Fruit fly (Drosophila melanogaster) whole organism, embryonic: Measurements from ENCODE around the gene spel1.
A peak's percentile ranks its signal among the peaks of the same experiment; 100 is the strongest.

Experiments used
- Aef1 ChIP-seq: fragments of 200-800 bp; sonication (Bioruptor generic); IDR thresholded peaks from 3 replicates; pipeline ENCODE4 v1.3.6; 2022; ENCODE audit warnings: missing biosample characterization, missing genetic modification characterization
- Atf3 ChIP-seq: fragments of 200-800 bp; sonication (Bioruptor generic); optimal IDR thresholded peaks from 3 replicates; lab custom pipeline; 2016; ENCODE audit warnings: missing biosample characterization, missing genetic modification characterization
- BEAF-32 ChIP-seq: fragments of 200-800 bp; sonication (Bioruptor generic); optimal IDR thresholded peaks from 3 replicates; lab custom pipeline; 2017; ENCODE audit warnings: missing biosample characterization, missing genetic modification characterization, mild to moderate bottlenecking, moderate library complexity, missing genetic modification reagents
- Bgb ChIP-seq: fragments of 200-800 bp; sonication (Bioruptor generic); IDR thresholded peaks from 2 replicates; pipeline ENCODE4 v1.3.6; 2022; ENCODE audit warnings: missing biosample characterization, missing genetic modification characterization; ENCODE audit not compliant: partially characterized antibody
- CG12236 ChIP-seq: fragments of 200-800 bp; sonication (Bioruptor generic); optimal IDR thresholded peaks from 2 replicates; lab custom pipeline; 2016; ENCODE audit warnings: missing biosample characterization, missing genetic modification characterization
- CG12299 ChIP-seq: fragments of 200-800 bp; sonication (Bioruptor generic); optimal IDR thresholded peaks from 2 replicates; lab custom pipeline; 2018; ENCODE audit warnings: missing biosample characterization, mild to moderate bottlenecking, missing genetic modification characterization
- CG12659 ChIP-seq: fragments of 200-800 bp; sonication (Bioruptor generic); optimal IDR thresholded peaks from 3 replicates; lab custom pipeline; 2017; ENCODE audit warnings: mild to moderate bottlenecking, missing biosample characterization, missing genetic modification reagents, missing genetic modification characterization
- CG13296 ChIP-seq: fragments of 200-800 bp; sonication (Bioruptor generic); optimal IDR thresholded peaks from 3 replicates; lab custom pipeline; 2018; ENCODE audit warnings: missing biosample characterization, mild to moderate bottlenecking, missing genetic modification characterization
- CG18011 ChIP-seq: fragments of 200-800 bp; sonication (Bioruptor generic); optimal IDR thresholded peaks from 2 replicates; lab custom pipeline; 2017; ENCODE audit warnings: missing biosample characterization, missing genetic modification characterization, mild to moderate bottlenecking, moderate library complexity, missing genotype
- CG18262 ChIP-seq: fragments of 200-800 bp; optimal IDR thresholded peaks from 3 replicates; lab custom pipeline; 2019; ENCODE audit warnings: missing biosample characterization, mild to moderate bottlenecking, missing genetic modification characterization, moderate library complexity
- CG18599 ChIP-seq: fragments of 200-800 bp; sonication (Bioruptor generic); optimal IDR thresholded peaks from 3 replicates; lab custom pipeline; 2017; ENCODE audit warnings: missing biosample characterization, missing genetic modification characterization, mild to moderate bottlenecking, moderate library complexity, missing genetic modification reagents
- CG34224 ChIP-seq: fragments of 200-800 bp; sonication (Bioruptor generic); IDR thresholded peaks from 3 replicates; pipeline ENCODE4 v1.3.6; 2022; ENCODE audit warnings: missing biosample characterization, missing genetic modification characterization; ENCODE audit not compliant: partially characterized antibody
- CG34376 ChIP-seq: fragments of 200-800 bp; sonication (Bioruptor generic); optimal IDR thresholded peaks from 2 replicates; lab custom pipeline; 2018; ENCODE audit warnings: missing biosample characterization, mild to moderate bottlenecking, missing genetic modification characterization
- CG34422 ChIP-seq: fragments of 200-800 bp; sonication (Bioruptor generic); IDR thresholded peaks from 3 replicates; pipeline ENCODE4 v1.3.6; 2022; ENCODE audit warnings: missing biosample characterization, missing genetic modification characterization
- CG7786 ChIP-seq: fragments of 200-800 bp; sonication (Bioruptor generic); optimal IDR thresholded peaks from 2 replicates; lab custom pipeline; 2016; ENCODE audit warnings: missing biosample characterization, missing genetic modification characterization
- CG9797 ChIP-seq: fragments of 200-800 bp; sonication (Bioruptor generic); optimal IDR thresholded peaks from 3 replicates; lab custom pipeline; 2018; ENCODE audit warnings: missing biosample characterization, mild to moderate bottlenecking, missing genetic modification characterization
- Dll ChIP-seq: fragments of 200-800 bp; sonication (Bioruptor generic); IDR thresholded peaks from 4 replicates; pipeline ENCODE4 v1.3.6; 2022; ENCODE audit warnings: missing biosample characterization, missing genetic modification characterization; ENCODE audit not compliant: partially characterized antibody
- Dp ChIP-seq: fragments of 200-800 bp; sonication (Bioruptor generic); optimal IDR thresholded peaks from 2 replicates; lab custom pipeline; 2018; ENCODE audit warnings: missing biosample characterization, mild to moderate bottlenecking, missing genetic modification characterization, moderate library complexity
- Drgx ChIP-seq: fragments of 200-800 bp; sonication (Bioruptor generic); IDR thresholded peaks from 2 replicates; pipeline ENCODE4 v1.3.6; 2022; ENCODE audit warnings: missing biosample characterization, missing genetic modification characterization
- E2f2 ChIP-seq: fragments of 200-800 bp; sonication (Bioruptor generic); IDR thresholded peaks from 2 replicates; pipeline ENCODE4 v1.3.6; 2022; ENCODE audit warnings: missing biosample characterization, missing genetic modification characterization
- Eip74EF ChIP-seq, 2 experiments: fragments of 200-800 bp in 1 of 2; fragments of >200 bp in 1 of 2; sonication (Bioruptor generic) in 1 of 2; optimal IDR thresholded peaks; 2 replicates each; lab custom pipeline; 2017 to 2019; ENCODE audit warnings: missing biosample characterization in 2 of 2, missing genetic modification characterization in 2 of 2, mild to moderate bottlenecking in 1 of 2, moderate library complexity in 1 of 2
- Hr78 ChIP-seq, 2 experiments: fragments of 200-800 bp in 1 of 2; fragments of >200 bp in 1 of 2; sonication (Bioruptor generic) in 1 of 2; optimal IDR thresholded peaks; 2 replicates each; lab custom pipeline; 2017 to 2019; ENCODE audit warnings: missing biosample characterization in 2 of 2, missing genetic modification characterization in 2 of 2, mild to moderate bottlenecking in 1 of 2, moderate library complexity in 1 of 2
- Jarid2 ChIP-seq: fragments of 200-800 bp; sonication (Bioruptor generic); optimal IDR thresholded peaks from 3 replicates; lab custom pipeline; 2017; ENCODE audit warnings: mild to moderate bottlenecking, missing biosample characterization, missing genetic modification reagents, missing genetic modification characterization
- MESR4 ChIP-seq: fragments of 200-800 bp; sonication (Bioruptor generic); optimal IDR thresholded peaks from 2 replicates; lab custom pipeline; 2018; ENCODE audit warnings: missing biosample characterization, mild to moderate bottlenecking, missing genetic modification characterization, moderate library complexity
- Pdp1 ChIP-seq, 2 experiments: fragments of 200-800 bp; sonication (Bioruptor generic); optimal IDR thresholded peaks; 3 replicates each; lab custom pipeline; 2016; ENCODE audit warnings: missing biosample characterization in 2 of 2, missing genetic modification characterization in 2 of 2, mild to moderate bottlenecking in 1 of 2, moderate library complexity in 1 of 2
- abd-A ChIP-seq: fragments of 200-800 bp; sonication (Bioruptor generic); optimal IDR thresholded peaks from 3 replicates; lab custom pipeline; 2019; ENCODE audit warnings: missing biosample characterization, mild to moderate bottlenecking, missing genetic modification characterization, moderate library complexity
- amos ChIP-seq: fragments of 200-800 bp; sonication (Bioruptor generic); IDR thresholded peaks from 2 replicates; pipeline ENCODE4 v1.3.6; 2022; ENCODE audit warnings: missing biosample characterization, missing genetic modification characterization; ENCODE audit not compliant: partially characterized antibody
- bbx ChIP-seq: fragments of 200-800 bp; sonication (Bioruptor generic); IDR thresholded peaks from 2 replicates; pipeline ENCODE4 v1.3.6; 2022; ENCODE audit warnings: missing biosample characterization, missing genetic modification characterization; ENCODE audit not compliant: partially characterized antibody
- croc ChIP-seq: fragments of 200-800 bp; sonication (Bioruptor generic); conservative IDR thresholded peaks from 3 replicates; pipeline ENCODE4 v1.3.6; 2022; ENCODE audit warnings: missing biosample characterization, missing genetic modification characterization
- disco-r ChIP-seq: fragments of 200-800 bp; sonication (Bioruptor generic); optimal IDR thresholded peaks from 2 replicates; lab custom pipeline; 2016; ENCODE audit warnings: missing biosample characterization, missing genetic modification characterization
- dmrt99B ChIP-seq: fragments of 200-800 bp; sonication (Bioruptor generic); optimal IDR thresholded peaks from 2 replicates; lab custom pipeline; 2018; ENCODE audit warnings: missing biosample characterization, mild to moderate bottlenecking, missing genetic modification characterization, moderate library complexity
- exex ChIP-seq: fragments of 200-800 bp; sonication (Bioruptor generic); optimal IDR thresholded peaks from 4 replicates; lab custom pipeline; 2018; ENCODE audit warnings: missing biosample characterization, mild to moderate bottlenecking, missing genetic modification characterization, moderate library complexity
- grn ChIP-seq: fragments of 200-800 bp; sonication (Bioruptor generic); optimal IDR thresholded peaks from 3 replicates; lab custom pipeline; 2017; ENCODE audit warnings: missing biosample characterization, missing genetic modification characterization
- ind ChIP-seq: fragments of 200-800 bp; sonication (Bioruptor generic); optimal IDR thresholded peaks from 3 replicates; lab custom pipeline; 2016; ENCODE audit warnings: missing biosample characterization, missing genetic modification characterization
- jing ChIP-seq: fragments of 200-800 bp; sonication (Bioruptor generic); optimal IDR thresholded peaks from 2 replicates; lab custom pipeline; 2018; ENCODE audit warnings: missing biosample characterization, mild to moderate bottlenecking, missing genetic modification characterization
- mirr ChIP-seq: fragments of 200-800 bp; sonication (Bioruptor generic); optimal IDR thresholded peaks from 3 replicates; lab custom pipeline; 2018; ENCODE audit warnings: missing biosample characterization, mild to moderate bottlenecking, missing genetic modification characterization
- onecut ChIP-seq: fragments of 200-800 bp; sonication (Bioruptor generic); IDR thresholded peaks from 2 replicates; pipeline ENCODE4 v1.3.6; 2022; ENCODE audit warnings: missing biosample characterization, missing genetic modification characterization
- pho ChIP-seq: fragments of 200-800 bp; sonication (Bioruptor generic); optimal IDR thresholded peaks from 2 replicates; lab custom pipeline; 2016; ENCODE audit warnings: missing biosample characterization, missing genetic modification characterization
- psq ChIP-seq: fragments of 200-800 bp; sonication (Bioruptor generic); optimal IDR thresholded peaks from 2 replicates; lab custom pipeline; 2017; ENCODE audit warnings: missing biosample characterization, missing genetic modification characterization
- run ChIP-seq: fragments of 200-800 bp; sonication (Bioruptor generic); optimal IDR thresholded peaks from 3 replicates; lab custom pipeline; 2018; ENCODE audit warnings: missing biosample characterization, mild to moderate bottlenecking, missing genetic modification characterization
- sd ChIP-seq: fragments of 200-800 bp; sonication (Bioruptor generic); optimal IDR thresholded peaks from 3 replicates; lab custom pipeline; 2018; ENCODE audit warnings: missing biosample characterization, mild to moderate bottlenecking, missing genetic modification characterization, moderate library complexity
- sens ChIP-seq: fragments of 200-800 bp; sonication (Bioruptor generic); peaks from one replicate; lab custom pipeline; 2016; ENCODE audit warnings: missing biosample characterization, missing genetic modification characterization
- stwl ChIP-seq: fragments of 200-800 bp; sonication (Bioruptor generic); optimal IDR thresholded peaks from 3 replicates; lab custom pipeline; 2018; ENCODE audit warnings: missing biosample characterization, mild to moderate bottlenecking, missing genetic modification characterization, moderate library complexity
- tin ChIP-seq: fragments of 200-800 bp; sonication (Bioruptor generic); optimal IDR thresholded peaks from 3 replicates; lab custom pipeline; 2016; ENCODE audit warnings: missing biosample characterization, missing genetic modification characterization
- tio ChIP-seq: fragments of 200-800 bp; sonication (Bioruptor generic); optimal IDR thresholded peaks from 2 replicates; lab custom pipeline; 2017; ENCODE audit warnings: missing biosample characterization, missing genetic modification characterization, inconsistent platforms

spel1 gene

DNA sequence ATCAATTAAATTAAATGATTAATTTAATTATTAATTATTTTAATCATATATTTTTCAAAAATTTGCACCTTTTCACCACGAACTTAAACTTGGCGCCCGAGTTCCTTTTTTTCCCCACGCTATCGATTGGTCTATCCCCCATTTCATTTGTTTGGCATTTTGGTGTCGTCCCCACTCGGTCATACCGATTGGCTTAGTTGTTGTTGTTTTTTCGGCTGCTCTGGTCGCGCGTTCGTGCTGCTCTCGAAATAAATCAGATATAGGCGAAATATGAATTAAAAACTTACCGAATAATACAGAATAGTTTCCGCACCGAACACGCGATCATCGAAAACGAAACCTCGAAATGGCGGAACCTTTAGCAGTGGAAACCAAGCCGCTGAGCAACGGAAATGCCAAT, 27.9 kb upstream of the spel1 start, which contains the start of gene CG33090 (continued):
- TF ChIP-seq CG13296 (GFP tag; lab: Kevin White, UChicago): no peak
- no peak for TF ChIP-seq CG34376 (GFP tag; lab: Kevin White, UChicago)
- TF ChIP-seq sens: peak; percentile 32
- peak; percentile 30; the same call in 1 of the 2 replicates for TF ChIP-seq bbx (GFP tag; lab: Robert Waterston, UW)
- peak; percentile 43; the same call in 1 of the 2 replicates for TF ChIP-seq Bgb (GFP tag; lab: Robert Waterston, UW)
- TF ChIP-seq Drgx (GFP tag; lab: Robert Waterston, UW): no peak
- TF ChIP-seq Jarid2 (GFP tag; lab: Kevin White, UChicago): peak; percentile 84
- TF ChIP-seq Eip74EF (GFP tag; optimal IDR thresholded peaks at IDR 0.05; lab: Kevin White, UChicago): no peak
- 0 out of 4 replicates have a peak, but pooled peaks have one; percentile 29 for TF ChIP-seq Dll
- TF ChIP-seq CG7786 (GFP tag; lab: Kevin White, UChicago): no peak
- TF ChIP-seq run: no peak
- TF ChIP-seq CG12299 (tag; lab: Kevin White, UChicago): no peak
- TF ChIP-seq tio (GFP tag; lab: Kevin White, UChicago): no peak
- no peak for TF ChIP-seq CG18599 (GFP tag; lab: Kevin White, UChicago)
- TF ChIP-seq jing (GFP tag; lab: Kevin White, UChicago): no peak
- TF ChIP-seq CG12659 (GFP tag; lab: Kevin White, UChicago): no peak
- TF ChIP-seq BEAF-32 (GFP tag; lab: Kevin White, UChicago): peak; percentile 35
- peak; percentile 27; the same call in 1 of the 2 replicates for TF ChIP-seq amos (GFP tag; lab: Robert Waterston, UW)
- TF ChIP-seq onecut (GFP tag; lab: Robert Waterston, UW): peak; percentile 44
- TF ChIP-seq CG18262: no peak
- peak; percentile 49 for TF ChIP-seq CG9797
- peak; percentile 94 for TF ChIP-seq E2f2
- no peak for TF ChIP-seq abd-A
- TF ChIP-seq CG34422: peak; percentile 44; the same call in 1 of the 3 replicates
- peak; percentile 46 for TF ChIP-seq stwl
- no peak for TF ChIP-seq mirr
- TF ChIP-seq tin (GFP tag; lab: Kevin White, UChicago): no peak
- TF ChIP-seq MESR4 (GFP tag; lab: Kevin White, UChicago): peak; percentile 8
- peak; percentile 89 for TF ChIP-seq Dp
- no peak for TF ChIP-seq CG18011 (GFP tag; lab: Kevin White, UChicago)
- no peak for TF ChIP-seq CG12236 (GFP tag; lab: Kevin White, UChicago)
- no peak for TF ChIP-seq Atf3 (GFP tag; lab: Kevin White, UChicago)
- TF ChIP-seq disco-r (GFP tag; lab: Kevin White, UChicago): no peak
- TF ChIP-seq ind (GFP tag; lab: Kevin White, UChicago): no peak
- peak; percentile 26; the same call in 1 of the 3 replicates for TF ChIP-seq CG34224 (GFP tag; lab: Robert Waterston, UW)
- peak; percentile 35; the same call in 1 of the 3 replicates for TF ChIP-seq Aef1 (GFP tag; lab: Robert Waterston, UW)
- no peak for TF ChIP-seq croc (GFP tag; lab: Robert Waterston, UW)
- no peak for TF ChIP-seq dmrt99B
- TF ChIP-seq, all 482 proteins: peak for 31

DNA sequence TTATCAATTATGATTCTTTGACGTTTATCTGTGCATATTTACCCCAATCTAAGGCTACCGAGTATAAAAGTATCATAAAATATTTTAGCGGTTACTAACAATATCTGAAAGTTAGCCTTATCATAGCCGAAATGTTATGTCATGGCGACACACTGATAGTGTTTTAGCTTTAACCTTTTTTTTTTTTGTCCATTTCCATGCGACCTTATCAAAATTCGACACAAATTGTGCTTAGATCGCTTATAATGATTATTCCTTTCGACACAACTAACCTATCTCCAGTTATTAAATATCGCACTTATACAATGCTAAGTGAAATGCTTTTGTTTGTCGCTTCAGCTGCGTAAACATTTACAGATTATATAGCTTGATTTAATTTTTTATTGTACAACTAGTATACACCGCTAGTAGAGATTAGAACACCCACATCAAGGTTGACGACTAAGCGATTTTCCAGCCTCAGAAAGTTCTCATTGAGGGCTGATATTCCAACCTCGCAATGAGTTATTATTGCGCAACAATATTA, 25.5 kb upstream of the spel1 start:
- TF ChIP-seq CG34376 (GFP tag; lab: Kevin White, UChicago): peak; percentile 35
- no peak for TF ChIP-seq pho (GFP tag; lab: Kevin White, UChicago)
- peak in 1 of 2 experiments; percentile 86 for TF ChIP-seq Pdp1 (GFP tag; optimal IDR thresholded peaks at IDR 0.05; lab: Kevin White, UChicago)
- TF ChIP-seq mirr: peak; percentile 50
- TF ChIP-seq grn (GFP tag; lab: Kevin White, UChicago): peak; percentile 74
- TF ChIP-seq exex (tag; lab: Kevin White, UChicago): peak; percentile 76
- TF ChIP-seq sd (tag; lab: Kevin White, UChicago): peak; percentile 43
- TF ChIP-seq psq (GFP tag; lab: Kevin White, UChicago): no peak
- peak in 1 of 2 experiments; percentile 49 for TF ChIP-seq Hr78 (GFP tag; optimal IDR thresholded peaks at IDR 0.05; lab: Kevin White, UChicago)
- TF ChIP-seq, all 482 proteins: peak for 7
